Fruit fly (Drosophila melanogaster) whole organism, prepupa: Measurements from ENCODE around the gene CG12984.

Experiments used
- Blimp-1 ChIP-seq: fragments of 200-800 bp; sonication (Bioruptor generic); optimal IDR thresholded peaks from 3 replicates; lab custom pipeline; 2017; ENCODE audit warnings: missing biosample characterization, missing genetic modification characterization, mild to moderate bottlenecking, moderate library complexity, missing genetic modification reagents
- CG10631 ChIP-seq: fragments of 200-800 bp; sonication (Bioruptor generic); optimal IDR thresholded peaks from 2 replicates; lab custom pipeline; 2016; ENCODE audit warnings: missing biosample characterization, missing genetic modification characterization
- CG10669 ChIP-seq: fragments of 200-800 bp; sonication (Bioruptor generic); optimal IDR thresholded peaks from 3 replicates; lab custom pipeline; 2018; ENCODE audit warnings: missing biosample characterization, mild to moderate bottlenecking, missing genetic modification characterization, moderate library complexity
- CG11294 ChIP-seq: fragments of 200-800 bp; sonication (Bioruptor generic); IDR thresholded peaks from 2 replicates; pipeline ENCODE4 v1.3.6; 2022; ENCODE audit warnings: missing biosample characterization, missing genetic modification characterization
- CG15336 ChIP-seq: fragments of 200-800 bp; sonication (Bioruptor generic); IDR thresholded peaks from 2 replicates; pipeline ENCODE4 v1.3.6; 2022; ENCODE audit warnings: missing biosample characterization, missing genetic modification characterization
- CG16779 ChIP-seq: fragments of 200-800 bp; sonication (Bioruptor generic); optimal IDR thresholded peaks from 3 replicates; lab custom pipeline; 2017; ENCODE audit warnings: missing biosample characterization, mild to moderate bottlenecking, missing genetic modification characterization
- CG3032 ChIP-seq: fragments of 200-800 bp; optimal IDR thresholded peaks from 2 replicates; lab custom pipeline; 2019; ENCODE audit warnings: missing biosample characterization, mild to moderate bottlenecking, missing genetic modification characterization, moderate library complexity
- CG31627 ChIP-seq: fragments of 200-800 bp; sonication (Bioruptor generic); optimal IDR thresholded peaks from 3 replicates; lab custom pipeline; 2016; ENCODE audit warnings: missing biosample characterization, missing genetic modification characterization
- CG32006 ChIP-seq: fragments of 200-800 bp; sonication (Bioruptor generic); optimal IDR thresholded peaks from 3 replicates; lab custom pipeline; 2017; ENCODE audit warnings: missing biosample characterization, mild to moderate bottlenecking, missing genetic modification characterization
- CG34406 ChIP-seq: fragments of 200-800 bp; sonication (Bioruptor generic); optimal IDR thresholded peaks from 3 replicates; lab custom pipeline; 2016; ENCODE audit warnings: missing biosample characterization, missing genetic modification characterization
- CG3919 ChIP-seq: fragments of 200-800 bp; sonication (Bioruptor generic); optimal IDR thresholded peaks from 3 replicates; lab custom pipeline; 2016; ENCODE audit warnings: missing biosample characterization, missing genetic modification characterization
- CG4318 ChIP-seq: fragments of 200-800 bp; sonication (Bioruptor generic); optimal IDR thresholded peaks from 3 replicates; lab custom pipeline; 2017; ENCODE audit warnings: missing biosample characterization, mild to moderate bottlenecking, missing genetic modification characterization
- CG6163 ChIP-seq: fragments of 200-800 bp; sonication (Bioruptor generic); IDR thresholded peaks from 3 replicates; pipeline ENCODE4 v1.3.6; 2022; ENCODE audit warnings: missing biosample characterization, missing genetic modification characterization
- CG6276 ChIP-seq: fragments of 200-800 bp; sonication (Bioruptor generic); optimal IDR thresholded peaks from 2 replicates; lab custom pipeline; 2017; ENCODE audit warnings: missing biosample characterization, mild to moderate bottlenecking, missing genetic modification characterization
- CG6792 ChIP-seq: fragments of 200-800 bp; sonication (Bioruptor generic); optimal IDR thresholded peaks from 3 replicates; lab custom pipeline; 2016; ENCODE audit warnings: missing biosample characterization, missing genetic modification characterization
- CG6808 ChIP-seq: fragments of 200-800 bp; sonication (Bioruptor generic); optimal IDR thresholded peaks from 3 replicates; lab custom pipeline; 2017; ENCODE audit warnings: missing biosample characterization, missing genetic modification characterization, mild to moderate bottlenecking, moderate library complexity, missing genetic modification reagents
- CG7368 ChIP-seq: fragments of 200-800 bp; sonication (Bioruptor generic); optimal IDR thresholded peaks from 3 replicates; lab custom pipeline; 2016; ENCODE audit warnings: missing biosample characterization, missing genetic modification characterization
- CG8119 ChIP-seq: fragments of 200-800 bp; sonication (Bioruptor generic); IDR thresholded peaks from 3 replicates; pipeline ENCODE4 v1.3.6; 2022; ENCODE audit warnings: missing biosample characterization, missing genetic modification characterization
- CG8319 ChIP-seq: fragments of 200-800 bp; sonication (Bioruptor generic); optimal IDR thresholded peaks from 3 replicates; lab custom pipeline; 2016; ENCODE audit warnings: missing biosample characterization, missing genetic modification characterization
- CG8632 ChIP-seq: fragments of 200-800 bp; sonication (Bioruptor generic); optimal IDR thresholded peaks from 3 replicates; lab custom pipeline; 2016; ENCODE audit warnings: missing biosample characterization, missing genetic modification characterization
- CG9139 ChIP-seq: fragments of 200-800 bp; sonication (Bioruptor generic); optimal IDR thresholded peaks from 3 replicates; lab custom pipeline; 2017; ENCODE audit warnings: missing biosample characterization, mild to moderate bottlenecking, missing genetic modification characterization
- Eip75B ChIP-seq: fragments of 200-800 bp; sonication (Bioruptor generic); optimal IDR thresholded peaks from 3 replicates; lab custom pipeline; 2016; ENCODE audit warnings: missing biosample characterization, missing genetic modification characterization
- Eip78C ChIP-seq: fragments of 200-800 bp; sonication (Bioruptor generic); peaks from one replicate; lab custom pipeline; 2016; ENCODE audit warnings: missing biosample characterization, missing genetic modification characterization
- Eip93F ChIP-seq: fragments of 200-800 bp; sonication (Bioruptor generic); optimal IDR thresholded peaks from 2 replicates; lab custom pipeline; 2016; ENCODE audit warnings: missing biosample characterization, mild to moderate bottlenecking, missing genetic modification characterization
- Ets21C ChIP-seq: fragments of 200-800 bp; sonication (Bioruptor generic); optimal IDR thresholded peaks from 3 replicates; lab custom pipeline; 2016; ENCODE audit warnings: missing biosample characterization, missing genetic modification characterization
- Gug ChIP-seq: fragments of 200-800 bp; sonication (Bioruptor generic); IDR thresholded peaks from 2 replicates; pipeline ENCODE4 v1.3.6; 2022; ENCODE audit warnings: missing biosample characterization, missing genetic modification characterization
- Hr38 ChIP-seq: sonication (Bioruptor generic); optimal IDR thresholded peaks from 2 replicates; lab custom pipeline; 2016; ENCODE audit warnings: missing biosample characterization, missing genetic modification characterization
- Hr39 ChIP-seq: fragments of 200-800 bp; sonication (Bioruptor generic); optimal IDR thresholded peaks from 2 replicates; lab custom pipeline; 2016; ENCODE audit warnings: missing biosample characterization, missing genetic modification characterization
- Hr4 ChIP-seq: fragments of 200-800 bp; sonication (Bioruptor generic); optimal IDR thresholded peaks from 3 replicates; lab custom pipeline; 2016; ENCODE audit warnings: missing biosample characterization, missing genetic modification characterization
- Lpt ChIP-seq: fragments of 200-800 bp; sonication (Bioruptor generic); optimal IDR thresholded peaks from 3 replicates; lab custom pipeline; 2016; ENCODE audit warnings: missing biosample characterization, missing genetic modification characterization
- Met ChIP-seq: fragments of 200-800 bp; sonication (Bioruptor generic); optimal IDR thresholded peaks from 3 replicates; lab custom pipeline; 2016; ENCODE audit warnings: missing biosample characterization, missing genetic modification characterization
- Smox ChIP-seq: fragments of 200-800 bp; sonication (Bioruptor generic); optimal IDR thresholded peaks from 3 replicates; lab custom pipeline; 2016; ENCODE audit warnings: missing biosample characterization, missing genetic modification characterization
- Sox102F ChIP-seq: fragments of 200-800 bp; sonication (Bioruptor generic); optimal IDR thresholded peaks from 2 replicates; lab custom pipeline; 2016; ENCODE audit warnings: missing biosample characterization, mild to moderate bottlenecking, missing genetic modification characterization
- Sox14 ChIP-seq: fragments of 200-800 bp; sonication (Bioruptor generic); optimal IDR thresholded peaks from 3 replicates; lab custom pipeline; 2016; ENCODE audit warnings: missing biosample characterization, missing genetic modification characterization
- achi ChIP-seq: fragments of 200-800 bp; sonication (Bioruptor generic); optimal IDR thresholded peaks from 3 replicates; lab custom pipeline; 2016; ENCODE audit warnings: missing biosample characterization, missing genetic modification characterization
- acj6 ChIP-seq: fragments of 200-800 bp; sonication (Bioruptor generic); optimal IDR thresholded peaks from 3 replicates; lab custom pipeline; 2016; ENCODE audit warnings: missing biosample characterization, missing genetic modification characterization
- cyc ChIP-seq: fragments of 200-800 bp; sonication (Bioruptor generic); optimal IDR thresholded peaks from 3 replicates; lab custom pipeline; 2016; ENCODE audit warnings: missing biosample characterization, missing genetic modification characterization
- dac ChIP-seq: fragments of 200-800 bp; sonication (Bioruptor generic); optimal IDR thresholded peaks from 2 replicates; lab custom pipeline; 2017; ENCODE audit warnings: missing biosample characterization, mild to moderate bottlenecking, missing genetic modification characterization
- dsx ChIP-seq: fragments of 200-800 bp; optimal IDR thresholded peaks from 3 replicates; lab custom pipeline; 2019; ENCODE audit warnings: missing biosample characterization, mild to moderate bottlenecking, missing genetic modification characterization, moderate library complexity; ENCODE audit not compliant: poor library complexity, severe bottlenecking
- esn ChIP-seq: fragments of 200-800 bp; sonication (Bioruptor generic); optimal IDR thresholded peaks from 2 replicates; lab custom pipeline; 2016; ENCODE audit warnings: missing biosample characterization, mild to moderate bottlenecking, missing genetic modification characterization, moderate library complexity
- fd59A ChIP-seq: fragments of 200-800 bp; sonication (Bioruptor generic); optimal IDR thresholded peaks from 2 replicates; lab custom pipeline; 2017; ENCODE audit warnings: missing biosample characterization, mild to moderate bottlenecking, missing genetic modification characterization, missing genetic modification reagents
- fkh ChIP-seq: fragments of 200-800 bp; sonication (Bioruptor generic); optimal IDR thresholded peaks from 3 replicates; lab custom pipeline; 2017; ENCODE audit warnings: missing biosample characterization, mild to moderate bottlenecking, missing genetic modification characterization, moderate library complexity
- lz ChIP-seq: fragments of 200-800 bp; sonication (Bioruptor generic); optimal IDR thresholded peaks from 3 replicates; lab custom pipeline; 2016; ENCODE audit warnings: missing biosample characterization, missing genetic modification characterization
- net ChIP-seq: fragments of 200-800 bp; sonication (Bioruptor generic); optimal IDR thresholded peaks from 3 replicates; lab custom pipeline; 2016; ENCODE audit warnings: missing biosample characterization, missing genetic modification characterization
- ss ChIP-seq, 2 experiments: fragments of 200-800 bp; sonication (Bioruptor generic); optimal IDR thresholded peaks; 2 replicates in 1 of 2; 3 replicates in 1 of 2; lab custom pipeline; 2017 to 2018; ENCODE audit warnings: mild to moderate bottlenecking in 2 of 2, missing biosample characterization in 2 of 2, missing genetic modification characterization in 2 of 2, moderate library complexity in 1 of 2
- svp ChIP-seq: fragments of 200-800 bp; sonication (Bioruptor generic); peaks from one replicate; lab custom pipeline; 2016; ENCODE audit warnings: missing biosample characterization, missing genetic modification characterization
- topi ChIP-seq: fragments of 200-800 bp; sonication (Bioruptor generic); optimal IDR thresholded peaks from 3 replicates; lab custom pipeline; 2016; ENCODE audit warnings: missing biosample characterization, missing genetic modification characterization
- vri ChIP-seq: fragments of 200-800 bp; sonication (Bioruptor generic); optimal IDR thresholded peaks from 3 replicates; lab custom pipeline; 2016; ENCODE audit warnings: missing biosample characterization, mild to moderate bottlenecking, missing genetic modification characterization

Gene CG12984

DNA sequence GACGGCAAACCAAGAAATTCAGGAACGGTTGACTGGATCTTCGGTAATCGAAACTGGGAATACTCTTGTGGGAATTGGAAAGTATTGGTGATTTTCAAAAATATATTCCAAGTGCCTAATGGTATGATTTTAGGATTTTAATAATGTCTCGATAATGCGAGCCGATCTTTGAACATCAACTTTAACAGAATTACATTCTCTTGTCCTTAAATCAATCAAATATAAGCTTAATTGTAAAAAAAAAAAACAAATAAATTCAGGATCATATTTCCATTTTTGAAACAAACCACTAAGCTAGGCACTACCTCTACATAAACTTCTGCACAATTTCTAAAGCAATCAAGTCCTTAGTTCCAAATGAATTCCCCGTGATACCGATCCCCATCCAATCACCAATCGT is 43.1 kb upstream of the CG12984 start:
- TF ChIP-seq esn (GFP tag; lab: Kevin White, UChicago) (peak; percentile 27), Hr39 (GFP tag; lab: Kevin White, UChicago) (peak; percentile 26), Met (peak; percentile 10), CG4318 (GFP tag; lab: Kevin White, UChicago) (no peak), CG31627 (GFP tag; lab: Kevin White, UChicago) (peak; percentile 12), svp (GFP tag; lab: Kevin White, UChicago) (peak; percentile 65), vri (GFP tag; lab: Kevin White, UChicago) (no peak), Eip78C (GFP tag; lab: Kevin White, UChicago) (peak; percentile 75), CG34406 (GFP tag; lab: Kevin White, UChicago) (no peak), cyc (GFP tag; lab: Kevin White, UChicago) (peak; percentile 18)

DNA sequence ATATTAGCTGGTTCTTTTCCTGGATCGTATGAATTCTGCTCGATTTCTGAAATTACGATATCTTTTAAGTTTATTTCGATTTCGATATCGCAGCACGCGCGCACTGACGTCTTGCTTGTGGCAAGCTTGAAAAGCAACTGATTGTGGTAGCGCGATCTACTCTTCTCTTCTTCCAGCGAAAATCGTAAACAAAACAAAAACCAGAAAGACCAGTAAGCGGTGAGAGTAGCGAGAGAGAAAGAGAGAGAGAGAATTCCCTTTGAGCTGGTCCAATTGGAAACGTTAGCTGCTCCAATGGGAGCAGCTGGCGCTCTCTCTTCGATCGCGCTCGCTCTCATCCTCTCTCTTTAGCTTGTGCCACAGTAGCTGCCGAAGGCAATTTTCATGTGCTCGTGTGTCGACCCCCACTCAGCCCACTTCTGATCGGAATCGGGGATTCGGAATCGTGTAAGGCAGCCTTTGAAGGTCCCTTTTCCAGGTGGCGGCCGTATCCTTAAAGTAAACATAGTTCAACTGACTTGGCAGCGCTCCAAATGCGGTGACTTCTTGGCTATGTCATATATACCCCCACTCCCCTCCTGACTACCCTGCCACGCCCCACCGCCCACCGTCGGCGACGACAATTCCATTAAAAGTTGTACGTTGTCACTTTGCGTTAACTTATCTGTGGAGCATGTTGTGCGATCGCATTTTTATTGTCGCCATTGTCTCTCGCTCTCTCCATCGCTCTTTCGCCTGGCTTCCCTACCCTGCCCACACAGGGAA is 41.9 kb upstream of the CG12984 start, which contains the start of gene fng:
fng (minus strand) TSS at position 142 of the 765 bp plus-strand sequence.
- peak; percentile 42 for TF ChIP-seq esn (GFP tag; lab: Kevin White, UChicago)
- peak; percentile 13 for TF ChIP-seq Sox14 (GFP tag; lab: Kevin White, UChicago)
- no peak for TF ChIP-seq acj6 (GFP tag; lab: Kevin White, UChicago)
- no peak for TF ChIP-seq fkh (GFP tag; lab: Kevin White, UChicago)
- TF ChIP-seq CG32006 = no peak
- TF ChIP-seq dsx (GFP tag; lab: Kevin White, UChicago) = peak; percentile 13
- TF ChIP-seq Blimp-1 = no peak
- no peak for TF ChIP-seq CG8319 (GFP tag; lab: Kevin White, UChicago)
- TF ChIP-seq CG34406 (GFP tag; lab: Kevin White, UChicago) = peak; percentile 19
- no peak for TF ChIP-seq Hr38 (GFP tag; lab: Kevin White, UChicago)
- TF ChIP-seq Met = peak; percentile 4
- no peak for TF ChIP-seq Gug (GFP tag; lab: Robert Waterston, UW)
- TF ChIP-seq CG10669 (GFP tag; lab: Kevin White, UChicago) = no peak
- no peak for TF ChIP-seq CG9139
- TF ChIP-seq Eip75B (GFP tag; lab: Kevin White, UChicago) = peak; percentile 29
- TF ChIP-seq CG8632 (GFP tag; lab: Kevin White, UChicago) = peak; percentile 8
- no peak for TF ChIP-seq CG7368
- TF ChIP-seq net = peak; percentile 5
- TF ChIP-seq Smox (GFP tag; lab: Kevin White, UChicago) = no peak
- no peak for TF ChIP-seq fd59A
- TF ChIP-seq topi = peak; percentile 6
- peak; percentile 21 for TF ChIP-seq achi
- TF ChIP-seq CG6276 (GFP tag; lab: Kevin White, UChicago) = peak; percentile 34
- TF ChIP-seq CG6808 = no peak
- TF ChIP-seq Ets21C (GFP tag; lab: Kevin White, UChicago) = no peak
- no peak for TF ChIP-seq dac (GFP tag; lab: Kevin White, UChicago)
- no peak for TF ChIP-seq CG6792
- peak; percentile 44; the same call in 1 of the 2 replicates for TF ChIP-seq CG15336 (GFP tag; lab: Robert Waterston, UW)
- peak; percentile 16 for TF ChIP-seq CG3919 (GFP tag; lab: Kevin White, UChicago)
- no peak for TF ChIP-seq ss (GFP tag; optimal IDR thresholded peaks at IDR 0.05; lab: Kevin White, UChicago)
- no peak for TF ChIP-seq Eip93F (GFP tag; lab: Kevin White, UChicago)
- TF ChIP-seq CG10631 (GFP tag; lab: Kevin White, UChicago) = no peak
- TF ChIP-seq svp (GFP tag; lab: Kevin White, UChicago) = peak; percentile 70
- TF ChIP-seq CG16779 = peak; percentile 45
- TF ChIP-seq Hr4 (GFP tag; lab: Kevin White, UChicago) = no peak
- TF ChIP-seq lz = peak; percentile 10
- TF ChIP-seq CG6163 (GFP tag; lab: Robert Waterston, UW) = peak; percentile 70; the same call in 2 of the 3 replicates
- TF ChIP-seq Sox102F (GFP tag; lab: Kevin White, UChicago) = peak; percentile 48
- TF ChIP-seq Hr39 (GFP tag; lab: Kevin White, UChicago) = no peak
- TF ChIP-seq CG8119 (GFP tag; lab: Robert Waterston, UW) = no peak
- TF ChIP-seq Lpt = peak; percentile 10
- no peak for TF ChIP-seq CG11294 (GFP tag; lab: Robert Waterston, UW)
- TF ChIP-seq CG31627 (GFP tag; lab: Kevin White, UChicago) = no peak
- TF ChIP-seq Eip78C (GFP tag; lab: Kevin White, UChicago) = peak; percentile 81
- no peak for TF ChIP-seq CG3032
